Worm (Caenorhabditis elegans) whole organism, L4 larva: ENCODE data around the gene F28A10.4.

Experiments used
- D1046.2 ChIP-seq: fragments of 200-800 bp; sonication (Bioruptor generic); IDR thresholded peaks from 2 replicates; pipeline ENCODE4 v1.3.6; 2022; ENCODE audit warnings: missing genetic modification characterization, missing compliant biosample characterization
- F44E2.7 ChIP-seq: fragments of 200-800 bp; sonication (Bioruptor generic); IDR thresholded peaks from 2 replicates; pipeline ENCODE4 v2.1.2; 2022; ENCODE audit warnings: missing genetic modification characterization, missing compliant biosample characterization
- R02D3.7 ChIP-seq: fragments of 150-350 bp; sonication (generic microtip); optimal IDR thresholded peaks from 3 replicates; lab custom pipeline; 2014; ENCODE audit warnings: missing biosample characterization, missing genetic modification characterization
- Y48G9A.11 ChIP-seq: fragments of 200-800 bp; sonication (Bioruptor generic); IDR thresholded peaks from 2 replicates; pipeline ENCODE4 v1.3.6; 2022; ENCODE audit warnings: missing genetic modification reagents, missing genetic modification characterization, missing compliant biosample characterization
- aha-1 ChIP-seq: fragments of 150-350 bp; peaks from one replicate; lab custom pipeline; 2014; ENCODE audit warnings: missing biosample characterization, missing genetic modification characterization
- ama-1 ChIP-seq: fragments of 150-350 bp; optimal IDR thresholded peaks from 2 replicates; lab custom pipeline; 2014; ENCODE audit warnings: inconsistent platforms, mixed read lengths
- arid-1 ChIP-seq: fragments of 200-800 bp; sonication (Bioruptor generic); conservative IDR thresholded peaks from 2 replicates; pipeline ENCODE4 v1.3.6; 2022; ENCODE audit warnings: missing genetic modification reagents, missing genetic modification characterization, missing compliant biosample characterization
- ceh-44 ChIP-seq: fragments of 200-800 bp; sonication (Bioruptor generic); IDR thresholded peaks from 2 replicates; pipeline ENCODE4 v1.3.6; 2022; ENCODE audit warnings: missing genetic modification reagents, missing genetic modification characterization, missing compliant biosample characterization
- ceh-62 ChIP-seq: sonication (generic microtip); optimal IDR thresholded peaks from 2 replicates; lab custom pipeline; 2017; ENCODE audit warnings: missing biosample characterization, missing genetic modification characterization
- daf-12 ChIP-seq: fragments of 150-350 bp; optimal IDR thresholded peaks from 2 replicates; lab custom pipeline; 2014; ENCODE audit warnings: missing biosample characterization, missing genetic modification reagents, missing genetic modification characterization
- daf-16 ChIP-seq, 3 experiments: sonication (generic microtip); optimal IDR thresholded peaks; 2 replicates each; lab custom pipeline; 2016 to 2017; ENCODE audit warnings: missing genetic modification characterization in 3 of 3, missing genetic modification reagents in 3 of 3, mild to moderate bottlenecking in 2 of 3, missing compliant biosample characterization in 2 of 3, missing biosample characterization in 1 of 3, moderate library complexity in 1 of 3
- dmd-6 ChIP-seq: fragments of 200-800 bp; sonication (Bioruptor generic); IDR thresholded peaks from 2 replicates; pipeline ENCODE4 v1.3.6; 2022; ENCODE audit warnings: missing genetic modification reagents, missing genetic modification characterization, missing compliant biosample characterization
- dmd-8 ChIP-seq: fragments of 200-800 bp; sonication (Bioruptor generic); IDR thresholded peaks from 2 replicates; pipeline ENCODE4 v1.3.6; 2022; ENCODE audit warnings: missing genetic modification characterization, missing compliant biosample characterization
- dmd-9 ChIP-seq: fragments of 200-800 bp; sonication (Bioruptor generic); IDR thresholded peaks from 2 replicates; pipeline ENCODE4 v1.3.6; 2022; ENCODE audit warnings: missing genetic modification reagents, missing genetic modification characterization, missing compliant biosample characterization
- duxl-1 ChIP-seq: sonication (generic microtip); optimal IDR thresholded peaks from 2 replicates; lab custom pipeline; 2016; ENCODE audit warnings: mild to moderate bottlenecking, missing genetic modification characterization, moderate library complexity, missing compliant biosample characterization; ENCODE audit not compliant: poor library complexity
- dve-1 ChIP-seq: sonication (generic microtip); optimal IDR thresholded peaks from 2 replicates; lab custom pipeline; 2017; ENCODE audit warnings: antibody characterized with exemption, mild to moderate bottlenecking, missing genetic modification characterization, missing compliant biosample characterization; ENCODE audit not compliant: insufficient read depth
- egl-43 ChIP-seq: fragments of 200-800 bp; sonication (Bioruptor generic); IDR thresholded peaks from 2 replicates; pipeline ENCODE4 v1.3.6; 2022; ENCODE audit warnings: missing genetic modification reagents, missing genetic modification characterization, missing compliant biosample characterization
- hlh-11 ChIP-seq: fragments of 200-800 bp; sonication (Bioruptor generic); optimal IDR thresholded peaks from 2 replicates; lab custom pipeline; 2018; ENCODE audit warnings: mild to moderate bottlenecking, missing genetic modification characterization, missing compliant biosample characterization
- lin-1 ChIP-seq: fragments of 200-800 bp; sonication (Bioruptor generic); IDR thresholded peaks from 2 replicates; pipeline ENCODE4 v1.3.6; 2022; ENCODE audit warnings: missing genetic modification reagents, missing genetic modification characterization, missing compliant biosample characterization
- lin-29 ChIP-seq: fragments of 200-800 bp; sonication (Bioruptor generic); IDR thresholded peaks from 2 replicates; pipeline ENCODE4 v1.3.6; 2022; ENCODE audit warnings: missing genetic modification reagents, missing genetic modification characterization, missing compliant biosample characterization
- lin-38 ChIP-seq: fragments of 200-800 bp; sonication (Bioruptor generic); IDR thresholded peaks from 2 replicates; pipeline ENCODE4 v1.3.6; 2022; ENCODE audit warnings: missing genetic modification reagents, missing genetic modification characterization, missing compliant biosample characterization
- lin-39 ChIP-seq: fragments of 150-350 bp; optimal IDR thresholded peaks from 2 replicates; lab custom pipeline; 2014; ENCODE audit warnings: missing biosample characterization, missing genetic modification reagents, missing genetic modification characterization
- lsy-2 ChIP-seq, 2 experiments: fragments of 150-350 bp in 1 of 2; sonication (generic microtip) in 1 of 2; optimal IDR thresholded peaks; 2 replicates each; lab custom pipeline; 2014 to 2017; ENCODE audit warnings: missing biosample characterization in 2 of 2, missing genetic modification characterization in 2 of 2
- mes-2 ChIP-seq: sonication (generic microtip); optimal IDR thresholded peaks from 2 replicates; lab custom pipeline; 2016; ENCODE audit warnings: missing genotype, mild to moderate bottlenecking, missing genetic modification characterization, missing compliant biosample characterization; ENCODE audit not compliant: poor library complexity, severe bottlenecking
- mxl-3 ChIP-seq: fragments of 200-800 bp; sonication (Bioruptor generic); optimal IDR thresholded peaks from 2 replicates; lab custom pipeline; 2018; ENCODE audit warnings: mild to moderate bottlenecking, missing genetic modification characterization, missing compliant biosample characterization
- nhr-10 ChIP-seq: fragments of 150-350 bp; optimal IDR thresholded peaks from 2 replicates; lab custom pipeline; 2014; ENCODE audit warnings: missing biosample characterization, missing genetic modification characterization
- nhr-28 ChIP-seq: fragments of 150-350 bp; optimal IDR thresholded peaks from 2 replicates; lab custom pipeline; 2014; ENCODE audit warnings: missing biosample characterization, missing genetic modification characterization
- nhr-42 ChIP-seq: fragments of 200-800 bp; sonication (Bioruptor generic); IDR thresholded peaks from 2 replicates; pipeline ENCODE4 v1.3.6; 2022; ENCODE audit warnings: missing genetic modification characterization, missing compliant biosample characterization
- pha-4 ChIP-seq, 2 experiments: fragments of 150-350 bp in 1 of 2; fragments of 200-800 bp in 1 of 2; sonication (Bioruptor generic) in 1 of 2; IDR thresholded peaks in 1 of 2; optimal IDR thresholded peaks in 1 of 2; 2 replicates each; pipeline versions ENCODE4 v1.3.6 to Lab custom; 2014 to 2022; ENCODE audit warnings: missing genetic modification characterization in 2 of 2, missing genetic modification reagents in 2 of 2, missing biosample characterization in 1 of 2, missing compliant biosample characterization in 1 of 2
- rbr-2 ChIP-seq: sonication (generic microtip); optimal IDR thresholded peaks from 2 replicates; lab custom pipeline; 2016; ENCODE audit warnings: missing genotype, missing genetic modification characterization, missing compliant biosample characterization
- sdz-12 ChIP-seq: fragments of 200-800 bp; sonication (Bioruptor generic); optimal IDR thresholded peaks from 2 replicates; lab custom pipeline; 2018; ENCODE audit warnings: mild to moderate bottlenecking, missing genetic modification characterization, missing compliant biosample characterization
- unc-62 ChIP-seq, 3 experiments: fragments of 150-350 bp in 1 of 3; sonication (generic microtip); optimal IDR thresholded peaks in 2 of 3; peaks in 1 of 3; 1 replicate in 1 of 3; 2 replicates in 2 of 3; lab custom pipeline; 2014 to 2017; ENCODE audit warnings: missing biosample characterization in 3 of 3, missing genetic modification characterization in 3 of 3, missing genetic modification reagents in 3 of 3, missing genotype in 1 of 3
- zag-1 ChIP-seq: fragments of 150-350 bp; optimal IDR thresholded peaks from 2 replicates; lab custom pipeline; 2014; ENCODE audit warnings: missing biosample characterization, missing genetic modification characterization
- zip-2 ChIP-seq: fragments of 150-350 bp; optimal IDR thresholded peaks from 2 replicates; lab custom pipeline; 2014; ENCODE audit warnings: missing biosample characterization, missing genetic modification characterization
- ztf-11 ChIP-seq: fragments of 150-350 bp; optimal IDR thresholded peaks from 2 replicates; lab custom pipeline; 2014; ENCODE audit warnings: missing biosample characterization, missing genetic modification characterization
- ztf-7 ChIP-seq: fragments of 150-350 bp; optimal IDR thresholded peaks from 2 replicates; lab custom pipeline; 2014; ENCODE audit warnings: missing biosample characterization, missing genetic modification characterization

The F28A10.4 gene

DNA sequence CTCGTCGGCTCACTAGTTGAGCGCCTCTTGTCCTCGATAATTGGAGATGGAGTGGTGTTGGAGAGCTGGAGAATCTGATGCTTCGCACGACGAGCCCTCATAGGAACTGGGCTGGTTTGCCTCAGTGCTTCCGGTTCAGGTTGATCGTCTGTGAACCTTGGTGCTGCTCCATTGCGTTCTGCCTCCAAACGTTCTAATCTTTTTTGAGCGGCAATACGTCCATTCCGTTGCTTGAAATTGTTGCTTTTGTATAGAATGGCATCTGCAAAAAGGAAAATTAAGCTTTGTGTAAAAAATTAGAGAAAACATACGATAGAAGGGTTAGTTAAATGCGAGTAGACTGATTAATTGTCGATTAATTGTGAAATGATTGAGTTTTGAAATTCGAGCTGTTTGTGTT lies 31.2 kb upstream of the F28A10.4 start, which contains the start of gene F46F5.5:
Gene F46F5.5 (minus strand): TSS at position 101 of the 400 bp plus-strand sequence.
- TF ChIP-seq daf-16 (GFP tag; optimal IDR thresholded peaks at IDR 0.05; lab: Kevin White, UChicago) (no peak), daf-16 (tag; optimal IDR thresholded peaks at IDR 0.05; lab: Kevin White, UChicago) (no peak), dve-1 (tag; lab: Kevin White, UChicago) (no peak), lin-39 (no peak), zag-1 (tag; lab: Kevin White, UChicago) (no peak), ztf-7 (tag; lab: Kevin White, UChicago) (no peak), dmd-6 (GFP tag; lab: Robert Waterston, UW) (no peak), duxl-1 (tag; lab: Kevin White, UChicago) (no peak), dmd-9 (no peak)
- TF ChIP-seq, all 104 proteins: peak for 0

DNA sequence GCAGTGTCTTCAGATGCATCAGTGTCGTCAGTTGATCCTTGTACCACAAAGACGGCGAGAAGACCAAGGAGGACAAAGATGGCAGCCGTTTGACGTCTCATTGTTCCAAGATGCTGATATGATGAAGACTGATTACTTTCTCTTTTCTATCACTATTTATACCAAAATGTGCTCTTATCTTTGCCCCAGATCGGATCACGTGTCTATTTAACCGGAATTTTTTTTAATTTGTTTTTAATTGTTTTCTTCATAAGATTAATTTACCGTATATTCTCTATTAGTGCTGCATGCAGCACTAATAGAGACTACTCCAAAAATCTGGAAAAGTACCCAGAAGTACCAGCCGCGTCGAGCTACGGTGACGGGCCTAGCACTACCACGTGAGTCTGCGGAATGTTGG lies 29.3 kb upstream of the F28A10.4 start, which contains the start of gene msrp-3:
Gene msrp-3 (minus strand): TSS at position 101 of the 400 bp plus-strand sequence.
- TF ChIP-seq ztf-11 (no peak), nhr-10 (tag; lab: Kevin White, UChicago) (no peak), ama-1 (lab: Kevin White, UChicago) (no peak), aha-1 (tag; lab: Kevin White, UChicago) (no peak), arid-1 (GFP tag; lab: Robert Waterston, UW) (no peak), lin-38 (GFP tag; lab: Robert Waterston, UW) (no peak), lsy-2 (tag; optimal IDR thresholded peaks at IDR 0.05; lab: Kevin White, UChicago) (no peak), lin-29 (no peak), D1046.2 (GFP tag; lab: Robert Waterston, UW) (no peak), duxl-1 (tag; lab: Kevin White, UChicago) (no peak), daf-12 (tag; lab: Kevin White, UChicago) (no peak), F44E2.7 (GFP tag; lab: Robert Waterston, UW) (no peak), pha-4 (GFP tag; IDR thresholded peaks at IDR 0.05; lab: Robert Waterston, UW) (no peak), pha-4 (tag; optimal IDR thresholded peaks at IDR 0.05; lab: Kevin White, UChicago) (no peak)

DNA sequence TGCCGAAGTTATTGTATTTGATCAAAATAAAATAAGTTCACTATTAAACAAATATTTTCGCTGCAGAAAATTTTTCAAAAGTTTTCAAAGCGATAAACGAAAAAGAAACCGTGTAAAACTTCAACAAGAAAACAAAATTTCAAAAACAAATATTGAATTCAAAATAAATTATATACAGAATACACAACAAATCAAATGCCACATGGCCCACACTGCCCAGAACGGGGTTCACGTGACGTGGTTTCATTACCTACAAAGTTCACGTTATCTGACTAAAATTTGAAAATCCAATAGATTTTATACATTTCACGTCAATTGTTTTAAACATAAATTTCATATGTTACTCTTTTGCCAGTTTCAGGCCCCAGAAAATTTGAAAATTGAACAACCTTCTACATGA lies 23.6 kb upstream of the F28A10.4 start, which contains the start of gene F46F5.7:
Gene F46F5.7 (minus strand): TSS at position 101 of the 400 bp plus-strand sequence.
- TF ChIP-seq nhr-28 (tag; lab: Kevin White, UChicago) (no peak), dmd-8 (GFP tag; lab: Robert Waterston, UW) (no peak), ama-1 (lab: Kevin White, UChicago) (no peak), ceh-62 (no peak), sdz-12 (GFP tag; lab: Kevin White, UChicago) (no peak), lsy-2 (tag; optimal IDR thresholded peaks at IDR 0.05; lab: Kevin White, UChicago) (no peak), ceh-44 (GFP tag; lab: Robert Waterston, UW) (no peak), hlh-11 (tag; lab: Kevin White, UChicago) (no peak), mxl-3 (GFP tag; lab: Kevin White, UChicago) (no peak), unc-62 (GFP tag; optimal IDR thresholded peaks at IDR 0.05 in 1 of 2; lab: Kevin White, UChicago) (no peak), unc-62 (tag; optimal IDR thresholded peaks at IDR 0.05; lab: Kevin White, UChicago) (no peak), zip-2 (tag; lab: Kevin White, UChicago) (no peak), mes-2 (tag; lab: Kevin White, UChicago) (no peak), Y48G9A.11 (no peak), lin-1 (GFP tag; lab: Robert Waterston, UW) (no peak), rbr-2 (tag; lab: Kevin White, UChicago) (no peak), R02D3.7 (no peak), D1046.2 (GFP tag; lab: Robert Waterston, UW) (no peak), nhr-42 (GFP tag; lab: Robert Waterston, UW) (no peak), egl-43 (GFP tag; lab: Robert Waterston, UW) (no peak)
